Fruit fly (Drosophila melanogaster): ENCODE data around the gene vvl.

Gene vvl

dm6 chr3L:6742974-6743345 is 47.0 kb upstream of the vvl start, which contains the start of gene dikar:
Gene dikar (minus strand): TSS chr3L:6743164.
- TF ChIP-seq dmrt93B (GFP tag; optimal IDR thresholded peaks at IDR 0.05) (peak; percentile 8), Dif (GFP tag; optimal IDR thresholded peaks at IDR 0.05; ENCODE audit: partially characterized antibody) (no peak), sv (GFP tag; optimal IDR thresholded peaks at IDR 0.05) (peak; percentile 17), pan (optimal IDR thresholded peaks at IDR 0.05) (no peak), HLH106 (tag; optimal IDR thresholded peaks at IDR 0.05) (peak; percentile 24), woc (GFP tag; optimal IDR thresholded peaks at IDR 0.05) (peak; percentile 45), Sp1 (GFP tag; optimal IDR thresholded peaks at IDR 0.05) (peak; percentile 24), rgr (GFP tag; optimal IDR thresholded peaks at IDR 0.05) (no peak), Mio (GFP tag; optimal IDR thresholded peaks at IDR 0.05) (no peak), OdsH (GFP tag; optimal IDR thresholded peaks at IDR 0.05) (no peak), Hr83 (GFP tag; optimal IDR thresholded peaks at IDR 0.05; ENCODE audit: poor library complexity, severe bottlenecking) (peak; percentile 44), foxo (GFP tag; optimal IDR thresholded peaks at IDR 0.05) (peak in 1 of 2 experiments; percentile 46), CG32264 (GFP tag; optimal IDR thresholded peaks at IDR 0.05) (peak; percentile 20), Myc (optimal IDR thresholded peaks at IDR 0.05) (peak; percentile 31), dsf (GFP tag; optimal IDR thresholded peaks at IDR 0.05; ENCODE audit: borderline replicate concordance) (no peak), br (GFP tag; optimal IDR thresholded peaks at IDR 0.05) (peak; percentile 33), jim (GFP tag; optimal IDR thresholded peaks at IDR 0.05) (peak; percentile 49), ey (GFP tag; optimal IDR thresholded peaks at IDR 0.05) (peak; percentile 15)

dm6 chr3L:6743346-6744165 is 46.4 kb upstream of the vvl start:
- no peak for TF ChIP-seq dsf (GFP tag; optimal IDR thresholded peaks at IDR 0.05; ENCODE audit: borderline replicate concordance)
- no peak for TF ChIP-seq Jra (GFP tag; optimal IDR thresholded peaks at IDR 0.05)
- peak; percentile 33 for TF ChIP-seq Sp1 (GFP tag; optimal IDR thresholded peaks at IDR 0.05)
- peak; percentile 99 for TF ChIP-seq psq (GFP tag; optimal IDR thresholded peaks at IDR 0.05)
- TF ChIP-seq N (GFP tag; optimal IDR thresholded peaks at IDR 0.05): peak; percentile 53
- TF ChIP-seq dmrt93B (GFP tag; optimal IDR thresholded peaks at IDR 0.05): peak; percentile 5
- TF ChIP-seq OdsH (GFP tag; optimal IDR thresholded peaks at IDR 0.05): no peak
- peak; percentile 92 for TF ChIP-seq Hr83 (GFP tag; optimal IDR thresholded peaks at IDR 0.05; ENCODE audit: poor library complexity, severe bottlenecking)
- TF ChIP-seq Dif (GFP tag; optimal IDR thresholded peaks at IDR 0.05; ENCODE audit: partially characterized antibody): peak; percentile 3
- no peak for TF ChIP-seq dl (GFP tag; optimal IDR thresholded peaks at IDR 0.05; ENCODE audit: insufficient read depth in 1 of 2, partially characterized antibody in 2 of 2)
- no peak for TF ChIP-seq Rel (GFP tag; optimal IDR thresholded peaks at IDR 0.05)
- TF ChIP-seq Rel (tag; optimal IDR thresholded peaks at IDR 0.05): peak; percentile 97
- peak; percentile 93 for TF ChIP-seq jim (GFP tag; optimal IDR thresholded peaks at IDR 0.05)
- TF ChIP-seq HLH106 (tag; optimal IDR thresholded peaks at IDR 0.05): peak; percentile 35
- TF ChIP-seq lola (GFP tag; optimal IDR thresholded peaks at IDR 0.05): peak; percentile 17
- TF ChIP-seq CG9705 (GFP tag; optimal IDR thresholded peaks at IDR 0.05): peak; percentile 26
- peak; percentile 47 for TF ChIP-seq woc (GFP tag; optimal IDR thresholded peaks at IDR 0.05)
- TF ChIP-seq Hnf4 (GFP tag; optimal IDR thresholded peaks at IDR 0.05): peak; percentile 4
- TF ChIP-seq rgr (GFP tag; optimal IDR thresholded peaks at IDR 0.05): peak; percentile 44
- TF ChIP-seq Hr78 (GFP tag; optimal IDR thresholded peaks at IDR 0.05): no peak
- no peak for TF ChIP-seq ey (GFP tag; optimal IDR thresholded peaks at IDR 0.05)
- TF ChIP-seq sv (GFP tag; optimal IDR thresholded peaks at IDR 0.05): no peak
- no peak for TF ChIP-seq fru (GFP tag; optimal IDR thresholded peaks at IDR 0.05)
- peak; percentile 46 for TF ChIP-seq h (GFP tag; optimal IDR thresholded peaks at IDR 0.05)

- TF ChIP-seq CG9705 (GFP tag; optimal IDR thresholded peaks at IDR 0.05): peak; percentile 10
- peak; percentile 16 for TF ChIP-seq br (GFP tag; optimal IDR thresholded peaks at IDR 0.05)
- peak; percentile 53 for TF ChIP-seq Hnf4 (GFP tag; optimal IDR thresholded peaks at IDR 0.05)
- peak; percentile 3 for TF ChIP-seq Jra (GFP tag; optimal IDR thresholded peaks at IDR 0.05)
- TF ChIP-seq Hr83 (GFP tag; optimal IDR thresholded peaks at IDR 0.05; ENCODE audit: poor library complexity, severe bottlenecking): peak; percentile 51
- peak in 1 of 2 experiments; percentile 67 for TF ChIP-seq foxo (GFP tag; optimal IDR thresholded peaks at IDR 0.05)
- TF ChIP-seq Dif (GFP tag; optimal IDR thresholded peaks at IDR 0.05; ENCODE audit: partially characterized antibody): no peak
- TF ChIP-seq brk (GFP tag; optimal IDR thresholded peaks at IDR 0.05): no peak
- TF ChIP-seq Sp1 (GFP tag; optimal IDR thresholded peaks at IDR 0.05): peak; percentile 46
- peak; percentile 53 for TF ChIP-seq HLH106 (tag; optimal IDR thresholded peaks at IDR 0.05)
- peak; percentile 41 for TF ChIP-seq OdsH (GFP tag; optimal IDR thresholded peaks at IDR 0.05)
- no peak for TF ChIP-seq usp (GFP tag; optimal IDR thresholded peaks at IDR 0.05)
- peak; percentile 51 for TF ChIP-seq fru (GFP tag; optimal IDR thresholded peaks at IDR 0.05)
- peak; percentile 59 for TF ChIP-seq rgr (GFP tag; optimal IDR thresholded peaks at IDR 0.05)
- no peak for TF ChIP-seq tai (GFP tag; optimal IDR thresholded peaks at IDR 0.05)
- TF ChIP-seq Mio (GFP tag; optimal IDR thresholded peaks at IDR 0.05): no peak
- no peak for TF ChIP-seq Rel (GFP tag; optimal IDR thresholded peaks at IDR 0.05)
- peak; percentile 30 for TF ChIP-seq Rel (tag; optimal IDR thresholded peaks at IDR 0.05)
- TF ChIP-seq lola (GFP tag; optimal IDR thresholded peaks at IDR 0.05): no peak
- peak; percentile 90 for TF ChIP-seq Myc (optimal IDR thresholded peaks at IDR 0.05)
- TF ChIP-seq sage (GFP tag; optimal IDR thresholded peaks at IDR 0.05): no peak
- peak; percentile 49 for TF ChIP-seq h (GFP tag; optimal IDR thresholded peaks at IDR 0.05)
- no peak for TF ChIP-seq sv (GFP tag; optimal IDR thresholded peaks at IDR 0.05)
- peak; percentile 77 for TF ChIP-seq woc (GFP tag; optimal IDR thresholded peaks at IDR 0.05)
- TF ChIP-seq jim (GFP tag; optimal IDR thresholded peaks at IDR 0.05): no peak
- TF ChIP-seq Vsx2 (GFP tag; optimal IDR thresholded peaks at IDR 0.05; ENCODE audit: partially characterized antibody): no peak
- peak; percentile 85 for TF ChIP-seq psq (GFP tag; optimal IDR thresholded peaks at IDR 0.05)
- TF ChIP-seq dmrt93B (GFP tag; optimal IDR thresholded peaks at IDR 0.05): peak; percentile 0
- peak; percentile 38 for TF ChIP-seq ey (GFP tag; optimal IDR thresholded peaks at IDR 0.05)
These were observed 42.8 kb upstream of the vvl start for dm6 chr3L:6747127-6747526.

Measured in whole organism, wandering third instar larva.